Worm (Caenorhabditis elegans) whole organism, L4 larva: ENCODE measurements around the gene pafo-1.

Experiments
- F10B5.3 ChIP-seq: sonication (generic microtip); optimal IDR thresholded peaks from 2 replicates; lab custom pipeline; 2016; ENCODE audit warnings: mild to moderate bottlenecking, missing genetic modification characterization, missing compliant biosample characterization
- F49E8.2 ChIP-seq: sonication (generic microtip); optimal IDR thresholded peaks from 2 replicates; lab custom pipeline; 2016; ENCODE audit warnings: missing compliant biosample characterization, mild to moderate bottlenecking, missing genetic modification characterization, borderline replicate concordance
- T20F7.1 ChIP-seq: fragments of 200-800 bp; sonication (Bioruptor generic); optimal IDR thresholded peaks from 2 replicates; lab custom pipeline; 2018; ENCODE audit warnings: mild to moderate bottlenecking, missing genetic modification characterization, missing compliant biosample characterization
- T26A8.4 ChIP-seq: fragments of 200-800 bp; sonication (Bioruptor generic); IDR thresholded peaks from 2 replicates; pipeline ENCODE4 v1.3.6; 2022; ENCODE audit warnings: missing genetic modification characterization, missing compliant biosample characterization
- Y105C5A.15 ChIP-seq: fragments of 200-800 bp; sonication (Bioruptor generic); IDR thresholded peaks from 2 replicates; pipeline ENCODE4 v1.3.6; 2022; ENCODE audit warnings: missing genetic modification characterization, missing compliant biosample characterization
- Y48G9A.11 ChIP-seq: fragments of 200-800 bp; sonication (Bioruptor generic); IDR thresholded peaks from 2 replicates; pipeline ENCODE4 v1.3.6; 2022; ENCODE audit warnings: missing genetic modification reagents, missing genetic modification characterization, missing compliant biosample characterization
- Y5F2A.4 ChIP-seq: fragments of 200-800 bp; sonication (Bioruptor generic); optimal IDR thresholded peaks from 2 replicates; lab custom pipeline; 2018; ENCODE audit warnings: mild to moderate bottlenecking, missing genetic modification characterization, missing compliant biosample characterization
- Y75B8A.6 ChIP-seq: fragments of 200-800 bp; sonication (Bioruptor generic); IDR thresholded peaks from 2 replicates; pipeline ENCODE4 v1.3.6; 2022; ENCODE audit warnings: missing genetic modification reagents, missing genetic modification characterization, missing compliant biosample characterization
- ZK546.5 ChIP-seq, 2 experiments: sonication (generic microtip); optimal IDR thresholded peaks; 2 replicates each; lab custom pipeline; 2017; ENCODE audit warnings: missing biosample characterization in 2 of 2, missing genetic modification characterization in 2 of 2
- ama-1 ChIP-seq: fragments of 150-350 bp; optimal IDR thresholded peaks from 2 replicates; lab custom pipeline; 2014; ENCODE audit warnings: inconsistent platforms, mixed read lengths
- attf-4 ChIP-seq: sonication (generic microtip); optimal IDR thresholded peaks from 3 replicates; lab custom pipeline; 2017; ENCODE audit warnings: missing biosample characterization, missing genetic modification characterization
- ceh-28 ChIP-seq: fragments of 150-350 bp; optimal IDR thresholded peaks from 2 replicates; lab custom pipeline; 2014; ENCODE audit warnings: missing biosample characterization, missing genetic modification reagents, missing genetic modification characterization
- ceh-44 ChIP-seq: fragments of 200-800 bp; sonication (Bioruptor generic); IDR thresholded peaks from 2 replicates; pipeline ENCODE4 v1.3.6; 2022; ENCODE audit warnings: missing genetic modification reagents, missing genetic modification characterization, missing compliant biosample characterization
- ceh-82 ChIP-seq: sonication (generic microtip); optimal IDR thresholded peaks from 2 replicates; lab custom pipeline; 2017; ENCODE audit warnings: missing biosample characterization, missing genetic modification characterization
- cey-2 ChIP-seq: sonication (generic microtip); optimal IDR thresholded peaks from 3 replicates; lab custom pipeline; 2017; ENCODE audit warnings: missing genetic modification characterization, mild to moderate bottlenecking, missing compliant biosample characterization, antibody characterized with exemption, borderline replicate concordance; ENCODE audit not compliant: insufficient read depth
- ctbp-1 ChIP-seq: fragments of 200-800 bp; sonication (Bioruptor generic); IDR thresholded peaks from 2 replicates; pipeline ENCODE4 v1.3.6; 2022; ENCODE audit warnings: missing genetic modification reagents, missing genetic modification characterization, missing compliant biosample characterization
- daf-12 ChIP-seq: fragments of 150-350 bp; optimal IDR thresholded peaks from 2 replicates; lab custom pipeline; 2014; ENCODE audit warnings: missing biosample characterization, missing genetic modification reagents, missing genetic modification characterization
- daf-16 ChIP-seq, 3 experiments: sonication (generic microtip); optimal IDR thresholded peaks; 2 replicates each; lab custom pipeline; 2016 to 2017; ENCODE audit warnings: missing genetic modification characterization in 3 of 3, missing genetic modification reagents in 3 of 3, mild to moderate bottlenecking in 2 of 3, missing compliant biosample characterization in 2 of 3, missing biosample characterization in 1 of 3, moderate library complexity in 1 of 3
- daf-19 ChIP-seq: fragments of 200-800 bp; sonication (Bioruptor generic); conservative IDR thresholded peaks from 2 replicates; pipeline ENCODE4 v1.3.6; 2022; ENCODE audit warnings: missing genetic modification characterization, missing compliant biosample characterization
- daf-8 ChIP-seq: fragments of 200-800 bp; sonication (Bioruptor generic); IDR thresholded peaks from 2 replicates; pipeline ENCODE4 v1.3.6; 2022; ENCODE audit warnings: missing genetic modification characterization, missing compliant biosample characterization
- dmd-8 ChIP-seq: fragments of 200-800 bp; sonication (Bioruptor generic); IDR thresholded peaks from 2 replicates; pipeline ENCODE4 v1.3.6; 2022; ENCODE audit warnings: missing genetic modification characterization, missing compliant biosample characterization
- dmd-9 ChIP-seq: fragments of 200-800 bp; sonication (Bioruptor generic); IDR thresholded peaks from 2 replicates; pipeline ENCODE4 v1.3.6; 2022; ENCODE audit warnings: missing genetic modification reagents, missing genetic modification characterization, missing compliant biosample characterization
- duxl-1 ChIP-seq: sonication (generic microtip); optimal IDR thresholded peaks from 2 replicates; lab custom pipeline; 2016; ENCODE audit warnings: mild to moderate bottlenecking, missing genetic modification characterization, moderate library complexity, missing compliant biosample characterization; ENCODE audit not compliant: poor library complexity
- egl-43 ChIP-seq: fragments of 200-800 bp; sonication (Bioruptor generic); IDR thresholded peaks from 2 replicates; pipeline ENCODE4 v1.3.6; 2022; ENCODE audit warnings: missing genetic modification reagents, missing genetic modification characterization, missing compliant biosample characterization
- fkh-10 ChIP-seq: fragments of 150-350 bp; optimal IDR thresholded peaks from 2 replicates; lab custom pipeline; 2014; ENCODE audit warnings: missing biosample characterization, missing genetic modification reagents, missing genetic modification characterization
- fos-1 ChIP-seq: fragments of 150-350 bp; optimal IDR thresholded peaks from 2 replicates; lab custom pipeline; 2014; ENCODE audit warnings: missing biosample characterization, missing genetic modification characterization
- hlh-11 ChIP-seq: fragments of 200-800 bp; sonication (Bioruptor generic); optimal IDR thresholded peaks from 2 replicates; lab custom pipeline; 2018; ENCODE audit warnings: mild to moderate bottlenecking, missing genetic modification characterization, missing compliant biosample characterization
- hlh-30 ChIP-seq: sonication (generic microtip); optimal IDR thresholded peaks from 2 replicates; lab custom pipeline; 2017; ENCODE audit warnings: antibody characterized with exemption, mild to moderate bottlenecking, missing genetic modification characterization, missing compliant biosample characterization; ENCODE audit not compliant: insufficient read depth
- jun-1 ChIP-seq: fragments of 150-350 bp; optimal IDR thresholded peaks from 2 replicates; lab custom pipeline; 2014; ENCODE audit warnings: missing biosample characterization, missing genetic modification reagents, missing genetic modification characterization
- lim-7 ChIP-seq: fragments of 200-800 bp; sonication (Bioruptor generic); IDR thresholded peaks from 2 replicates; pipeline ENCODE4 v1.3.6; 2022; ENCODE audit warnings: missing genetic modification characterization, missing compliant biosample characterization
- lin-13 ChIP-seq: fragments of 150-350 bp; optimal IDR thresholded peaks from 2 replicates; lab custom pipeline; 2014; ENCODE audit warnings: missing biosample characterization, missing genetic modification reagents, missing genetic modification characterization
- lin-29 ChIP-seq: fragments of 200-800 bp; sonication (Bioruptor generic); IDR thresholded peaks from 2 replicates; pipeline ENCODE4 v1.3.6; 2022; ENCODE audit warnings: missing genetic modification reagents, missing genetic modification characterization, missing compliant biosample characterization
- lin-38 ChIP-seq: fragments of 200-800 bp; sonication (Bioruptor generic); IDR thresholded peaks from 2 replicates; pipeline ENCODE4 v1.3.6; 2022; ENCODE audit warnings: missing genetic modification reagents, missing genetic modification characterization, missing compliant biosample characterization
- lir-3 ChIP-seq: sonication (generic microtip); optimal IDR thresholded peaks from 2 replicates; lab custom pipeline; 2016; ENCODE audit warnings: mild to moderate bottlenecking, missing genetic modification characterization, missing compliant biosample characterization
- madf-5 ChIP-seq, 2 experiments: fragments of 200-800 bp; sonication (Bioruptor generic); IDR thresholded peaks; 2 replicates each; pipeline ENCODE4 v1.3.6; 2022; ENCODE audit warnings: missing compliant biosample characterization in 2 of 2, missing genetic modification characterization in 2 of 2
- madf-9 ChIP-seq: fragments of 200-800 bp; sonication (Bioruptor generic); conservative IDR thresholded peaks from 2 replicates; pipeline ENCODE4 v1.3.6; 2022; ENCODE audit warnings: missing genetic modification reagents, missing genetic modification characterization, missing compliant biosample characterization
- mdl-1 ChIP-seq, 2 experiments: fragments of 150-350 bp in 1 of 2; sonication (generic microtip) in 1 of 2; optimal IDR thresholded peaks; 2 replicates each; lab custom pipeline; 2014 to 2017; ENCODE audit warnings: missing biosample characterization in 2 of 2, missing genetic modification characterization in 2 of 2
- mep-1 ChIP-seq: fragments of 150-350 bp; sonication (generic microtip); optimal IDR thresholded peaks from 3 replicates; lab custom pipeline; 2014; ENCODE audit warnings: missing biosample characterization, missing genetic modification characterization
- mxl-2 ChIP-seq: fragments of 200-800 bp; sonication (Bioruptor generic); conservative IDR thresholded peaks from 2 replicates; pipeline ENCODE4 v1.3.6; 2022; ENCODE audit warnings: missing genetic modification reagents, missing genetic modification characterization, missing compliant biosample characterization
- mxl-3 ChIP-seq: fragments of 200-800 bp; sonication (Bioruptor generic); optimal IDR thresholded peaks from 2 replicates; lab custom pipeline; 2018; ENCODE audit warnings: mild to moderate bottlenecking, missing genetic modification characterization, missing compliant biosample characterization
- nhr-10 ChIP-seq: fragments of 150-350 bp; optimal IDR thresholded peaks from 2 replicates; lab custom pipeline; 2014; ENCODE audit warnings: missing biosample characterization, missing genetic modification characterization
- nhr-11 ChIP-seq: fragments of 150-350 bp; optimal IDR thresholded peaks from 2 replicates; lab custom pipeline; 2014; ENCODE audit warnings: missing biosample characterization, missing genetic modification characterization
- nhr-42 ChIP-seq: fragments of 200-800 bp; sonication (Bioruptor generic); IDR thresholded peaks from 2 replicates; pipeline ENCODE4 v1.3.6; 2022; ENCODE audit warnings: missing genetic modification characterization, missing compliant biosample characterization
- nhr-6 ChIP-seq: fragments of 150-350 bp; optimal IDR thresholded peaks from 2 replicates; lab custom pipeline; 2014; ENCODE audit warnings: missing biosample characterization, missing genetic modification characterization
- php-3 ChIP-seq: fragments of 200-800 bp; sonication (Bioruptor generic); IDR thresholded peaks from 2 replicates; pipeline ENCODE4 v1.3.6; 2022; ENCODE audit warnings: missing genetic modification reagents, missing genetic modification characterization, missing compliant biosample characterization
- snpc-1.2 ChIP-seq: fragments of 200-800 bp; sonication (Bioruptor generic); IDR thresholded peaks from 2 replicates; pipeline ENCODE4 v1.3.6; 2022; ENCODE audit warnings: missing genetic modification reagents, missing genetic modification characterization, missing compliant biosample characterization
- unc-62 ChIP-seq, 3 experiments: fragments of 150-350 bp in 1 of 3; sonication (generic microtip); optimal IDR thresholded peaks in 2 of 3; peaks in 1 of 3; 1 replicate in 1 of 3; 2 replicates in 2 of 3; lab custom pipeline; 2014 to 2017; ENCODE audit warnings: missing biosample characterization in 3 of 3, missing genetic modification characterization in 3 of 3, missing genetic modification reagents in 3 of 3, missing genotype in 1 of 3
- zfp-3 ChIP-seq: fragments of 200-800 bp; sonication (Bioruptor generic); conservative IDR thresholded peaks from 2 replicates; pipeline ENCODE4 v1.3.6; 2022; ENCODE audit warnings: missing genetic modification reagents, missing genetic modification characterization, missing compliant biosample characterization
- zip-2 ChIP-seq: fragments of 150-350 bp; optimal IDR thresholded peaks from 2 replicates; lab custom pipeline; 2014; ENCODE audit warnings: missing biosample characterization, missing genetic modification characterization
- ztf-11 ChIP-seq: fragments of 150-350 bp; optimal IDR thresholded peaks from 2 replicates; lab custom pipeline; 2014; ENCODE audit warnings: missing biosample characterization, missing genetic modification characterization

The pafo-1 gene

ce11 chrV:11521448-11521847, at the start of gene pafo-1 (continued):
- TF ChIP-seq Y48G9A.11 (GFP tag; lab: Robert Waterston, UW), result 0 out of 2 replicates have a peak, but pooled peaks have one; percentile 27
- TF ChIP-seq daf-12 (tag; lab: Kevin White, UChicago), result no peak
- TF ChIP-seq daf-16 (GFP tag; optimal IDR thresholded peaks at IDR 0.05; lab: Kevin White, UChicago), result peak; percentile 32 to 75
- TF ChIP-seq daf-16 (tag; optimal IDR thresholded peaks at IDR 0.05; lab: Kevin White, UChicago), result no peak
- TF ChIP-seq unc-62 (GFP tag; optimal IDR thresholded peaks at IDR 0.05 in 1 of 2; lab: Kevin White, UChicago), result peak in 1 of 2 experiments; percentile 72
- no peak for TF ChIP-seq unc-62 (tag; optimal IDR thresholded peaks at IDR 0.05; lab: Kevin White, UChicago)
- peak; percentile 72 for TF ChIP-seq php-3 (GFP tag; lab: Robert Waterston, UW)
- TF ChIP-seq ctbp-1 (GFP tag; lab: Robert Waterston, UW), result peak; percentile 84
- TF ChIP-seq T20F7.1 (GFP tag; lab: Kevin White, UChicago), result peak; percentile 76
- peak; percentile 85 for TF ChIP-seq hlh-11 (tag; lab: Kevin White, UChicago)
- peak; percentile 88 for TF ChIP-seq nhr-6
- TF ChIP-seq dmd-9 (GFP tag; lab: Robert Waterston, UW), result no peak
- no peak for TF ChIP-seq ceh-82
- no peak for TF ChIP-seq dmd-8 (GFP tag; lab: Robert Waterston, UW)
- peak in 1 of 2 experiments; percentile 52 for TF ChIP-seq mdl-1 (tag; optimal IDR thresholded peaks at IDR 0.05; lab: Kevin White, UChicago)
- no peak for TF ChIP-seq ama-1 (lab: Kevin White, UChicago)
- TF ChIP-seq lin-29 (GFP tag; lab: Robert Waterston, UW), result no peak
- 0 out of 2 replicates have a peak, but pooled peaks have one; percentile 46 for TF ChIP-seq egl-43 (GFP tag; lab: Robert Waterston, UW)
- no peak for TF ChIP-seq zip-2 (tag; lab: Kevin White, UChicago)
- TF ChIP-seq attf-4 (tag; lab: Kevin White, UChicago), result no peak
- TF ChIP-seq lin-38 (GFP tag; lab: Robert Waterston, UW), result no peak
- TF ChIP-seq daf-19, result peak; percentile 66; the same call in 1 of the 2 replicates
- no peak for TF ChIP-seq Y5F2A.4 (GFP tag; lab: Kevin White, UChicago)
- no peak for TF ChIP-seq Y75B8A.6
- no peak for TF ChIP-seq ceh-44 (GFP tag; lab: Robert Waterston, UW)
- no peak for TF ChIP-seq daf-8 (GFP tag; lab: Robert Waterston, UW)
- TF ChIP-seq fkh-10 (GFP tag; lab: Kevin White, UChicago), result peak; percentile 57
- TF ChIP-seq madf-9 (GFP tag; lab: Robert Waterston, UW), result peak; percentile 46; the same call in 1 of the 2 replicates
- TF ChIP-seq mxl-3 (GFP tag; lab: Kevin White, UChicago), result peak; percentile 47
- TF ChIP-seq mep-1 (tag; lab: Kevin White, UChicago), result no peak
- no peak for TF ChIP-seq fos-1 (tag; lab: Kevin White, UChicago)
- TF ChIP-seq duxl-1 (tag; lab: Kevin White, UChicago), result peak; percentile 86
- TF ChIP-seq F49E8.2 (tag; lab: Kevin White, UChicago), result peak; percentile 80
- TF ChIP-seq ZK546.5 (tag; optimal IDR thresholded peaks at IDR 0.05; lab: Kevin White, UChicago), result no peak
- TF ChIP-seq jun-1 (tag; lab: Kevin White, UChicago), result no peak
- no peak for TF ChIP-seq mxl-2 (GFP tag; lab: Robert Waterston, UW)
- TF ChIP-seq zfp-3 (GFP tag; lab: Robert Waterston, UW), result 0 out of 2 replicates have a peak, but pooled peaks have one; percentile 45
- no peak for TF ChIP-seq nhr-10 (tag; lab: Kevin White, UChicago)
- TF ChIP-seq Y105C5A.15 (GFP tag; lab: Robert Waterston, UW), result no peak
- peak; percentile 79 for TF ChIP-seq hlh-30 (tag; lab: Kevin White, UChicago)
- TF ChIP-seq nhr-11 (tag; lab: Kevin White, UChicago), result peak; percentile 57
- TF ChIP-seq lir-3 (tag; lab: Kevin White, UChicago), result no peak
- peak; percentile 84 for TF ChIP-seq nhr-42
- TF ChIP-seq F10B5.3 (tag; lab: Kevin White, UChicago), result peak; percentile 73
- no peak for TF ChIP-seq snpc-1.2
- TF ChIP-seq madf-5 (GFP tag; IDR thresholded peaks at IDR 0.05; lab: Robert Waterston, UW), result no peak
- peak; percentile 75 for TF ChIP-seq lin-13 (GFP tag; lab: Kevin White, UChicago)
- no peak for TF ChIP-seq ztf-11 (tag; lab: Kevin White, UChicago)
- no peak for TF ChIP-seq cey-2 (tag; lab: Kevin White, UChicago)
- peak; percentile 90 for TF ChIP-seq T26A8.4 (GFP tag; lab: Robert Waterston, UW)
- TF ChIP-seq ceh-28 (tag; lab: Kevin White, UChicago), result no peak
- TF ChIP-seq lim-7, result 0 out of 2 replicates have a peak, but pooled peaks have one; percentile 9
